Worm (Caenorhabditis elegans) whole organism, midembryonic: ENCODE data around the gene bus-2.

Source experiments
- T22C8.4 ChIP-seq: fragments of 200-800 bp; sonication (Bioruptor generic); IDR thresholded peaks from 2 replicates; pipeline ENCODE4 v1.3.6; 2022; ENCODE audit warnings: missing genetic modification characterization, missing compliant biosample characterization
- cog-1 ChIP-seq: sonication (generic microtip); optimal IDR thresholded peaks from 2 replicates; lab custom pipeline; 2016; ENCODE audit warnings: missing genetic modification characterization, missing compliant biosample characterization
- flt-1 ChIP-seq: fragments of 200-800 bp; sonication (Bioruptor generic); IDR thresholded peaks from 2 replicates; pipeline ENCODE4 v1.3.6; 2022; ENCODE audit warnings: missing genetic modification characterization, missing compliant biosample characterization
- klf-2 ChIP-seq: fragments of 200-800 bp; sonication (Bioruptor generic); conservative IDR thresholded peaks from 2 replicates; pipeline ENCODE4 v1.3.6; 2022; ENCODE audit warnings: missing genetic modification reagents, missing genetic modification characterization, missing compliant biosample characterization
- ref-1 ChIP-seq: fragments of 200-800 bp; sonication (Bioruptor generic); conservative IDR thresholded peaks from 2 replicates; pipeline ENCODE4 v1.3.6; 2022; ENCODE audit warnings: missing genetic modification reagents, missing genetic modification characterization, missing compliant biosample characterization
- tab-1 ChIP-seq: fragments of 200-800 bp; sonication (Bioruptor generic); IDR thresholded peaks from 2 replicates; pipeline ENCODE4 v1.3.6; 2022; ENCODE audit warnings: missing genetic modification characterization, missing compliant biosample characterization
- ztf-23 ChIP-seq: fragments of 200-800 bp; sonication (Bioruptor generic); IDR thresholded peaks from 2 replicates; pipeline ENCODE4 v1.3.6; 2022; ENCODE audit warnings: missing genetic modification reagents, missing genetic modification characterization, missing compliant biosample characterization
- ztf-29 ChIP-seq: fragments of 200-800 bp; sonication (Bioruptor generic); IDR thresholded peaks from 2 replicates; pipeline ENCODE4 v1.3.6; 2022; ENCODE audit warnings: missing genetic modification reagents, missing genetic modification characterization, missing compliant biosample characterization

- TF ChIP-seq ztf-23 = no peak
- no peak for TF ChIP-seq cog-1 (tag; lab: Kevin White, UChicago)
- no peak for TF ChIP-seq flt-1
- TF ChIP-seq ztf-29 (GFP tag; lab: Robert Waterston, UW) = no peak
- peak; percentile 91 for TF ChIP-seq T22C8.4 (GFP tag; lab: Robert Waterston, UW)
- no peak for TF ChIP-seq klf-2
- TF ChIP-seq ref-1 = no peak
- no peak for TF ChIP-seq tab-1
Observed at ce11 chrIV:1740105-1741023, 40.7 kb downstream of the bus-2 start, which contains the start of gene ptpn-22.
